Worm (Caenorhabditis elegans) whole organism, L4/young adult: ENCODE results near the gene dnbp-1.

Experiments used
- W03F9.2 ChIP-seq: fragments of 150-350 bp; optimal IDR thresholded peaks from 2 replicates; lab custom pipeline; 2014; ENCODE audit warnings: missing biosample characterization, missing genetic modification characterization
- dao-5 ChIP-seq: sonication (generic microtip); optimal IDR thresholded peaks from 2 replicates; lab custom pipeline; 2016; ENCODE audit warnings: missing genotype, missing genetic modification characterization, moderate library complexity, missing compliant biosample characterization

- TF ChIP-seq W03F9.2 (no peak), dao-5 (tag; lab: Kevin White, UChicago) (no peak)
Observed at ce11 chrIV:13934086-13934485, 45.6 kb downstream of the dnbp-1 start, which contains the start of gene Y37A1A.4.
